Worm (Caenorhabditis elegans): ENCODE data around the gene clec-210.

clec-210 gene

ce11 chrV:3105810-3106209, 12.4 kb upstream of the clec-210 start, which contains the start of gene str-69:
str-69 (minus strand) TSS chrV:3105910.
- TF ChIP-seq ZK546.5 (tag; optimal IDR thresholded peaks at IDR 0.05) (no peak), unc-39 (tag; optimal IDR thresholded peaks at IDR 0.05) (no peak), nhr-77 (tag; optimal IDR thresholded peaks at IDR 0.05) (no peak), mdl-1 (tag; optimal IDR thresholded peaks at IDR 0.05) (no peak), nhr-23 (tag; optimal IDR thresholded peaks at IDR 0.05) (no peak), elt-3 (tag; optimal IDR thresholded peaks at IDR 0.05) (no peak), lin-15B (tag; optimal IDR thresholded peaks at IDR 0.05) (no peak), nfya-1 (tag; optimal IDR thresholded peaks at IDR 0.05; ENCODE audit: insufficient read depth) (no peak), fkh-2 (tag; optimal IDR thresholded peaks at IDR 0.05) (no peak), pqm-1 (tag; optimal IDR thresholded peaks at IDR 0.05) (no peak), elt-2 (tag; optimal IDR thresholded peaks at IDR 0.05) (no peak), nhr-67 (tag; optimal IDR thresholded peaks at IDR 0.05) (no peak), elt-1 (tag; optimal IDR thresholded peaks at IDR 0.05) (no peak), sea-2 (GFP tag; optimal IDR thresholded peaks at IDR 0.05) (no peak), lsy-12 (tag; optimal IDR thresholded peaks at IDR 0.05) (no peak), nhr-76 (tag; optimal IDR thresholded peaks at IDR 0.05) (no peak), mml-1 (tag; optimal IDR thresholded peaks at IDR 0.05) (no peak), tbx-2 (tag; optimal IDR thresholded peaks at IDR 0.05) (no peak)

ce11 chrV:3106785-3107184, 11.4 kb upstream of the clec-210 start:
- TF ChIP-seq aly-2 (tag; optimal IDR thresholded peaks at IDR 0.05) (no peak), lin-39 (tag; optimal IDR thresholded peaks at IDR 0.05) (no peak), ama-1 (optimal IDR thresholded peaks at IDR 0.05) (no peak), mdl-1 (tag; optimal IDR thresholded peaks at IDR 0.05) (no peak), lin-15B (tag; optimal IDR thresholded peaks at IDR 0.05) (no peak), sea-2 (GFP tag; optimal IDR thresholded peaks at IDR 0.05) (no peak)

- TF ChIP-seq skn-1 (tag; optimal IDR thresholded peaks at IDR 0.05) = no peak
- TF ChIP-seq ceh-16 (tag; optimal IDR thresholded peaks at IDR 0.05) = no peak
- TF ChIP-seq R02D3.7 (tag; optimal IDR thresholded peaks at IDR 0.05) = no peak
- no peak for TF ChIP-seq ztf-11 (tag; optimal IDR thresholded peaks at IDR 0.05)
- no peak for TF ChIP-seq ceh-28 (tag; optimal IDR thresholded peaks at IDR 0.05)
- no peak for TF ChIP-seq aly-2 (tag; optimal IDR thresholded peaks at IDR 0.05)
- no peak for TF ChIP-seq fos-1 (tag; optimal IDR thresholded peaks at IDR 0.05)
- TF ChIP-seq elt-2 (tag; optimal IDR thresholded peaks at IDR 0.05) = no peak
- TF ChIP-seq ztf-4 (tag; optimal IDR thresholded peaks at IDR 0.05) = no peak
- TF ChIP-seq nhr-67 (tag; optimal IDR thresholded peaks at IDR 0.05) = no peak
- TF ChIP-seq pqm-1 (tag; optimal IDR thresholded peaks at IDR 0.05) = no peak
These were observed 10.7 kb upstream of the clec-210 start, which contains the start of gene str-68 for ce11 chrV:3107450-3107849. str-68 (minus strand) TSS chrV:3107550.

- peak; percentile 17 for TF ChIP-seq elt-2 (tag; optimal IDR thresholded peaks at IDR 0.05)
- TF ChIP-seq lin-39 (tag; optimal IDR thresholded peaks at IDR 0.05) = no peak
These were observed 6.0 kb upstream of the clec-210 start for ce11 chrV:3112198-3112597.

ce11 chrV:3113751-3114150, 4.4 kb upstream of the clec-210 start, which contains the start of gene Y73C8C.8:
Y73C8C.8 (minus strand) TSS chrV:3113851.
- TF ChIP-seq ceh-28 (tag; optimal IDR thresholded peaks at IDR 0.05) = no peak
- no peak for TF ChIP-seq ZK546.5 (tag; optimal IDR thresholded peaks at IDR 0.05)
- no peak for TF ChIP-seq egl-5 (tag; optimal IDR thresholded peaks at IDR 0.05)
- no peak for TF ChIP-seq fos-1 (tag; optimal IDR thresholded peaks at IDR 0.05)
- no peak for TF ChIP-seq pha-4 (tag; optimal IDR thresholded peaks at IDR 0.05)

- TF ChIP-seq mdl-1 (tag; optimal IDR thresholded peaks at IDR 0.05) = no peak
- no peak for TF ChIP-seq ztf-4 (tag; optimal IDR thresholded peaks at IDR 0.05)
- TF ChIP-seq fkh-10 (GFP tag; optimal IDR thresholded peaks at IDR 0.05) = no peak
- no peak for TF ChIP-seq nhr-25 (tag; optimal IDR thresholded peaks at IDR 0.05)
- no peak for TF ChIP-seq jun-1 (tag; optimal IDR thresholded peaks at IDR 0.05)
- no peak for TF ChIP-seq lin-39 (tag; optimal IDR thresholded peaks at IDR 0.05)
- TF ChIP-seq nhr-23 (tag; optimal IDR thresholded peaks at IDR 0.05) = no peak
- no peak for TF ChIP-seq egl-27 (tag; optimal IDR thresholded peaks at IDR 0.05)
- no peak for TF ChIP-seq elt-2 (tag; optimal IDR thresholded peaks at IDR 0.05)
- TF ChIP-seq tbx-2 (tag; optimal IDR thresholded peaks at IDR 0.05) = no peak
- no peak for TF ChIP-seq snpc-4 (tag; optimal IDR thresholded peaks at IDR 0.05)
- no peak for TF ChIP-seq zag-1 (tag; optimal IDR thresholded peaks at IDR 0.05)
These were observed 3.2 kb upstream of the clec-210 start, which contains the start of gene Y73C8C.3 for ce11 chrV:3114973-3115372. Y73C8C.3 (plus strand) TSS chrV:3115273.

Measured in whole organism, L3 larva.